Fruit fly (Drosophila melanogaster): ENCODE data around the gene Phf7.
"Not testable (repeated sequence)": the region's sequence is repeated elsewhere in the genome, so short reads cannot be mapped to it uniquely, and the experiment has no call there.

Phf7 gene

DNA sequence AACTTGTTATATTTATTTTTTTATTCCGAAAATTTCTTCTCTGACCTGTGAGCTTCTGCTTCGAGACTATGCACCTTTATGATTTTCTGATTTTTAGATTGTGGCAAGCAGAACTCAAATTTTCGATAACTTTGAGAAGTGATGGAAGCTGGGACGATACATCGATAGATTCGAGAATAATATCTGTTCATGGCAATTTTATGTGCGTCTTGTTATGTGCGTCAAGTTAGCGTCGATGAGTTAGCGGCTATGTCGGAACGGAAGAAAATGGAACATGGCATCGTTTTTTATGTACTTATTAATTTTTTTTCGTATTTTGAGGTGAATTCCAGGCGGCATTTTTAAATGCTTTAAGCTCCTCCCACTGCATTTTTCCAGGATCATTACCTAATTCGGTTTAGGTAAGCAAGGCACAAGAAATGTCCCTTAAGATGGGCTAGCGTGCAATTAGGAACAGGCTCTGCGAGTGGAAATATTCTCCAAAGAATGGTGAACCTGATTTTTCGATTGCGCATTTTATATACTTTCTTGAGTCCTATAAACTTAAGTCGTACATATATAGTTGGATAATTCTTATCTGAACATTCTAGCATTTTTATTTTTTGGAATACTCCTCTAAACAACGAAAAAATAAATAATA, at the start of gene Phf7:
Phf7 (minus strand) TSS at position 58 of the 640 bp plus-strand sequence.
- TF ChIP-seq CG7101 (tag; optimal IDR thresholded peaks at IDR 0.05) (no peak), CG14711 (tag; optimal IDR thresholded peaks at IDR 0.05) (no peak), CG7045 (GFP tag; optimal IDR thresholded peaks at IDR 0.05) (no peak), cic (GFP tag; optimal IDR thresholded peaks at IDR 0.05) (no peak), cnc (optimal IDR thresholded peaks at IDR 0.05) (no peak), pad (GFP tag; optimal IDR thresholded peaks at IDR 0.05) (no peak), toe (GFP tag; optimal IDR thresholded peaks at IDR 0.05) (no peak), Clk (GFP tag; optimal IDR thresholded peaks at IDR 0.05) (no peak), CG33017 (tag; optimal IDR thresholded peaks at IDR 0.05) (no peak), Hr96 (GFP tag; optimal IDR thresholded peaks at IDR 0.05) (no peak), CG12768 (GFP tag; optimal IDR thresholded peaks at IDR 0.05) (no peak), Crg-1 (GFP tag; optimal IDR thresholded peaks at IDR 0.05) (no peak), bab1 (GFP tag; optimal IDR thresholded peaks at IDR 0.05) (no peak), tj (GFP tag; optimal IDR thresholded peaks at IDR 0.05) (no peak), Mnt (GFP tag; optimal IDR thresholded peaks at IDR 0.05) (no peak), CG1620 (GFP tag; optimal IDR thresholded peaks at IDR 0.05) (no peak), ovo (GFP tag; optimal IDR thresholded peaks at IDR 0.05) (no peak), kay (GFP tag; ENCODE audit: borderline replicate concordance) (no peak), CG5204 (GFP tag; optimal IDR thresholded peaks at IDR 0.05) (no peak), CG11617 (GFP tag; optimal IDR thresholded peaks at IDR 0.05) (no peak)

- TF ChIP-seq CG14711 (tag; optimal IDR thresholded peaks at IDR 0.05); bab1 (GFP tag; optimal IDR thresholded peaks at IDR 0.05); Mnt (GFP tag; optimal IDR thresholded peaks at IDR 0.05): not testable (repeated sequence)
Observed at dm6 chrX:20209503-20209902, 43.9 kb upstream of the Phf7 start, which contains the start of gene SdicB. Gene SdicB, minus strand, starts transcription at chrX:20209603.

DNA sequence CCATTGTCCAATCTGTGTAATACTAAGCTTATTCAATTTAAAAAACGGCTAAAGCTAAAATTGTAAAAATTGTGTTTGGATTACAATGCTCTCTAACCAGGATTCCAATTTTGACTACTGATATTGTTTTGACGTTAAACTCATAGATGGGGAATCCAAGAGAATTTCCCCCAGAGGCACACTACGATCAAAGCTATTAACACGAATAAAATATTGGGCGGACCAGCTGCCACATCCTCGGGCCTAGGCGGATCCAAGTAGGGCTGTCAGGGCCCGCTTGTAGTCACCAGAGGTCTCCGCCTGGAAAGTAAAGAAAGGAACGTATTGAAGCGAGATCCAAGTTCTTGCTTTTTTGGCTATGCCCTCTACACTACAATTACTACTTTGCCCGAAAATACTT, 36.2 kb upstream of the Phf7 start, which contains the start of gene SdicA:
SdicA (minus strand) TSS at position 101 of the 400 bp plus-strand sequence.
- TF ChIP-seq pad (GFP tag; optimal IDR thresholded peaks at IDR 0.05); CG33017 (tag; optimal IDR thresholded peaks at IDR 0.05); ovo (GFP tag; optimal IDR thresholded peaks at IDR 0.05): not testable (repeated sequence)

DNA sequence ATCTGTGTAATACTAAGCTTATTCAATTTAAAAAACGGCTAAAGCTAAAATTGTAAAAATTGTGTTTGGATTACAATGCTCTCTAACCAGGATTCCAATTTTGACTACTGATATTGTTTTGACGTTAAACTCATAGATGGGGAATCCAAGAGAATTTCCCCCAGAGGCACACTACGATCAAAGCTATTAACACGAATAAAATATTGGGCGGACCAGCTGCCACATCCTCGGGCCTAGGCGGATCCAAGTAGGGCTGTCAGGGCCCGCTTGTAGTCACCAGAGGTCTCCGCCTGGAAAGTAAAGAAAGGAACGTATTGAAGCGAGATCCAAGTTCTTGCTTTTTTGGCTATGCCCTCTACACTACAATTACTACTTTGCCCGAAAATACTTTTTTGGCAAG, 28.5 kb upstream of the Phf7 start, which contains the start of gene Sdic3:
Sdic3 (minus strand) TSS at position 101 of the 400 bp plus-strand sequence.
- TF ChIP-seq ovo (GFP tag; optimal IDR thresholded peaks at IDR 0.05); CG7045 (GFP tag; optimal IDR thresholded peaks at IDR 0.05); CG7101 (tag; optimal IDR thresholded peaks at IDR 0.05): not testable (repeated sequence)

- not testable (repeated sequence) for TF ChIP-seq CG7045, toe, CG1620 (GFP tag; optimal IDR thresholded peaks at IDR 0.05)
Observed at dm6 chrX:20186387-20186786, 20.8 kb upstream of the Phf7 start, which contains the start of gene Sdic2. Gene Sdic2, minus strand, starts transcription at chrX:20186487.

- not testable (repeated sequence) for TF ChIP-seq cnc (optimal IDR thresholded peaks at IDR 0.05); Hr96 (GFP tag; optimal IDR thresholded peaks at IDR 0.05); Mnt (GFP tag; optimal IDR thresholded peaks at IDR 0.05)
Observed at dm6 chrX:20178538-20178937, 12.9 kb upstream of the Phf7 start, which contains the start of gene Sdic1. Gene Sdic1, minus strand, starts transcription at chrX:20178638.

DNA sequence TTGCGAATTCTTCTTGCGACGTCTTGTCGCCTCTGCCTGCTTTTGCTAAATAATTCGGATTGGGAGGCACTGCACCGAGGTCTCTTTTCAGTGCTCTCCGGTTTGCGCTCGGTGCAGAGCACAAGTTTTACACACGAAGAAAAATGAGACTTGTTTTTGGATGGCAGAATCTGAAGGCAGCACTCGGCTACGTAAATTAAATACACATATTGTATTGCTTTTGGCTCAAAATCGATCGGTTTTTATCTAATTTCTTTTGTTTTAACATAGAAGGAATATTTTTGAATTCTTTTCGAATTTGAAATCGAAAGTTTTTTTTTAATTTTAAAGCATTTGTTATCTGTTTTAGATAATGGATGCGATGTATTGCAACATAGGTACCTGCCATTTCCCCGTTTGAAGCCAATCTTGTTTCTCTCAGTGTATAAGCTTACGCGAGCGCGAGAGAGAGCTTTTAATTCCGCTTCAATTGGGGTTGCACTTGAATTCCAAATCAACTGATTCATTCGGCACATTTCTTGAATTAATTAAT, 7.9 kb upstream of the Phf7 start, which contains the start of gene AnxB10:
AnxB10 (minus strand) TSS at position 51 of the 532 bp plus-strand sequence.
- TF ChIP-seq CG11617 (GFP tag; optimal IDR thresholded peaks at IDR 0.05), result peak; percentile 96
- peak; percentile 86 for TF ChIP-seq pad (GFP tag; optimal IDR thresholded peaks at IDR 0.05)
- TF ChIP-seq Hr96 (GFP tag; optimal IDR thresholded peaks at IDR 0.05), result peak; percentile 95
- TF ChIP-seq CG1620 (GFP tag; optimal IDR thresholded peaks at IDR 0.05), result peak; percentile 90
- peak; percentile 72 for TF ChIP-seq Mnt (GFP tag; optimal IDR thresholded peaks at IDR 0.05)
- TF ChIP-seq Crg-1 (GFP tag; optimal IDR thresholded peaks at IDR 0.05), result peak; percentile 92
- TF ChIP-seq CG33017 (tag; optimal IDR thresholded peaks at IDR 0.05), result peak; percentile 85
- TF ChIP-seq cnc (optimal IDR thresholded peaks at IDR 0.05), result no peak
- TF ChIP-seq bab1 (GFP tag; optimal IDR thresholded peaks at IDR 0.05), result peak; percentile 96
- TF ChIP-seq kay (GFP tag; ENCODE audit: borderline replicate concordance), result peak; percentile 89
- peak; percentile 87 for TF ChIP-seq CG14711 (tag; optimal IDR thresholded peaks at IDR 0.05)
- peak; percentile 89 for TF ChIP-seq toe (GFP tag; optimal IDR thresholded peaks at IDR 0.05)
- TF ChIP-seq CG7101 (tag; optimal IDR thresholded peaks at IDR 0.05), result peak; percentile 91
- TF ChIP-seq CG7045 (GFP tag; optimal IDR thresholded peaks at IDR 0.05), result peak; percentile 93
- peak; percentile 79 for TF ChIP-seq tj (GFP tag; optimal IDR thresholded peaks at IDR 0.05)
- peak; percentile 64 for TF ChIP-seq cic (GFP tag; optimal IDR thresholded peaks at IDR 0.05)
- peak; percentile 64 for TF ChIP-seq Clk (GFP tag; optimal IDR thresholded peaks at IDR 0.05)
- peak; percentile 90 for TF ChIP-seq ovo (GFP tag; optimal IDR thresholded peaks at IDR 0.05)
- TF ChIP-seq CG12768 (GFP tag; optimal IDR thresholded peaks at IDR 0.05), result peak; percentile 89
- peak; percentile 92 for TF ChIP-seq CG5204 (GFP tag; optimal IDR thresholded peaks at IDR 0.05)
